Fruit fly (Drosophila melanogaster): ENCODE results near the gene CG4907.

Gene CG4907

dm6 chr3R:22673528-22673959, 37.0 kb downstream of the CG4907 start (continued):
- TF ChIP-seq ato (GFP tag; IDR thresholded peaks at IDR 0.05; ENCODE audit: partially characterized antibody) (no peak), gfzf (GFP tag; optimal IDR thresholded peaks at IDR 0.05) (no peak), CG30431 (GFP tag; optimal IDR thresholded peaks at IDR 0.05) (peak; percentile 76), Taf1 (GFP tag; IDR thresholded peaks at IDR 0.05) (0 out of 2 replicates have a peak, but pooled peaks have one; percentile 12), CG7556 (GFP tag; optimal IDR thresholded peaks at IDR 0.05) (peak; percentile 85), Ssrp (tag; optimal IDR thresholded peaks at IDR 0.05) (peak; percentile 70), YL-1 (GFP tag; optimal IDR thresholded peaks at IDR 0.05) (peak; percentile 26), gsb-n (tag; optimal IDR thresholded peaks at IDR 0.05) (peak; percentile 79), CG34224 (GFP tag; IDR thresholded peaks at IDR 0.05; ENCODE audit: partially characterized antibody) (no peak), CG4707 (GFP tag; optimal IDR thresholded peaks at IDR 0.05) (peak; percentile 4), HmgZ (tag; optimal IDR thresholded peaks at IDR 0.05) (peak; percentile 51), MBD-R2 (GFP tag; IDR thresholded peaks at IDR 0.05) (no peak), CG7839 (tag; optimal IDR thresholded peaks at IDR 0.05) (peak; percentile 78), lbe (GFP tag; optimal IDR thresholded peaks at IDR 0.05) (no peak), CG11247 (GFP tag; IDR thresholded peaks at IDR 0.05) (no peak), hb (GFP tag; IDR thresholded peaks at IDR 0.05; ENCODE audit: partially characterized antibody) (no peak), oc (tag; optimal IDR thresholded peaks at IDR 0.05) (peak; percentile 5), vnd (GFP tag; IDR thresholded peaks at IDR 0.05; ENCODE audit: partially characterized antibody) (no peak), CG17361 (GFP tag; IDR thresholded peaks at IDR 0.05) (peak; percentile 92; the same call in 2 of the 3 replicates), Nf-YA (GFP tag; IDR thresholded peaks at IDR 0.05) (no peak), CG15073 (GFP tag; optimal IDR thresholded peaks at IDR 0.05) (peak; percentile 11), Hey (tag; optimal IDR thresholded peaks at IDR 0.05) (no peak), da (GFP tag; optimal IDR thresholded peaks at IDR 0.05) (peak; percentile 25), CG8290 (GFP tag; optimal IDR thresholded peaks at IDR 0.05) (peak; percentile 83), CG8290 (tag; optimal IDR thresholded peaks at IDR 0.05) (peak in 1 of 2 experiments; percentile 81), CG32532 (GFP tag; IDR thresholded peaks at IDR 0.05) (no peak), crol (GFP tag; IDR thresholded peaks at IDR 0.05) (no peak), Nf-YB (GFP tag; optimal IDR thresholded peaks at IDR 0.05) (peak; percentile 63), CG11093 (GFP tag; IDR thresholded peaks at IDR 0.05) (0 out of 3 replicates have a peak, but pooled peaks have one; percentile 50), ara (GFP tag; IDR thresholded peaks at IDR 0.05) (0 out of 2 replicates have a peak, but pooled peaks have one; percentile 23), gt (GFP tag; IDR thresholded peaks at IDR 0.05) (no peak), CG12155 (GFP tag; optimal IDR thresholded peaks at IDR 0.05) (peak; percentile 63), sob (GFP tag; IDR thresholded peaks at IDR 0.05) (0 out of 2 replicates have a peak, but pooled peaks have one; percentile 7), CG10979 (tag; optimal IDR thresholded peaks at IDR 0.05) (peak; percentile 92), grn (GFP tag; optimal IDR thresholded peaks at IDR 0.05) (peak; percentile 48), caup (GFP tag; optimal IDR thresholded peaks at IDR 0.05; ENCODE audit: severe bottlenecking) (peak; percentile 57), Sin3A (optimal IDR thresholded peaks at IDR 0.05) (no peak), gem (tag; optimal IDR thresholded peaks at IDR 0.05) (peak; percentile 85), CG6254 (GFP tag; optimal IDR thresholded peaks at IDR 0.05) (peak; percentile 69), CG1832 (GFP tag; optimal IDR thresholded peaks at IDR 0.05) (no peak), Usf (GFP tag; optimal IDR thresholded peaks at IDR 0.05) (peak; percentile 75), scrt (GFP tag; optimal IDR thresholded peaks at IDR 0.05) (no peak), lola (GFP tag; optimal IDR thresholded peaks at IDR 0.05) (peak in 1 of 3 experiments; percentile 95), CG3847 (GFP tag; IDR thresholded peaks at IDR 0.05) (no peak), sima (GFP tag; optimal IDR thresholded peaks at IDR 0.05) (peak; percentile 15), Trl (optimal IDR thresholded peaks at IDR 0.05) (peak in 1 of 2 experiments; percentile 73), Trl (GFP tag; optimal IDR thresholded peaks at IDR 0.05) (peak; percentile 57), en (GFP tag; optimal IDR thresholded peaks at IDR 0.05) (peak; percentile 64), ash1 (GFP tag; optimal IDR thresholded peaks at IDR 0.05) (no peak), B-H1 (GFP tag; IDR thresholded peaks at IDR 0.05) (no peak), CG17568 (GFP tag; optimal IDR thresholded peaks at IDR 0.05) (no peak)

All from whole organism, embryonic.